Worm (Caenorhabditis elegans): Measurements from ENCODE around the gene daf-18.
"Not testable (repeated sequence)": the region's sequence is repeated elsewhere in the genome, so short reads cannot be mapped to it uniquely, and the experiment has no call there.

Gene daf-18

ce11 chrIV:388073-388472 lies 36.9 kb downstream of the daf-18 start, which contains the start of gene ssna-1:
TSS of gene ssna-1 (plus strand) at chrIV:388084.
- TF ChIP-seq nhr-77 (tag; optimal IDR thresholded peaks at IDR 0.05) (no peak), ceh-82 (tag; optimal IDR thresholded peaks at IDR 0.05) (no peak), sma-3 (GFP tag; optimal IDR thresholded peaks at IDR 0.05) (no peak), egl-27 (tag; optimal IDR thresholded peaks at IDR 0.05) (no peak), aly-2 (tag; optimal IDR thresholded peaks at IDR 0.05) (no peak), nhr-25 (tag; optimal IDR thresholded peaks at IDR 0.05) (no peak), ZK546.5 (tag; optimal IDR thresholded peaks at IDR 0.05) (no peak), unc-39 (tag; optimal IDR thresholded peaks at IDR 0.05) (no peak), nhr-12 (tag; optimal IDR thresholded peaks at IDR 0.05) (no peak), unc-62 (GFP tag; optimal IDR thresholded peaks at IDR 0.05) (no peak), alr-1 (tag; optimal IDR thresholded peaks at IDR 0.05) (no peak), nhr-23 (tag; optimal IDR thresholded peaks at IDR 0.05) (no peak), dmd-4 (tag; optimal IDR thresholded peaks at IDR 0.05) (no peak)

- TF ChIP-seq nhr-11 (tag; optimal IDR thresholded peaks at IDR 0.05) (no peak), F13H6.1 (tag; optimal IDR thresholded peaks at IDR 0.05) (no peak), lsy-2 (tag; optimal IDR thresholded peaks at IDR 0.05) (no peak)
Observed at ce11 chrIV:387283-388048, 37.5 kb downstream of the daf-18 start.

ce11 chrIV:386576-386975 lies 38.4 kb downstream of the daf-18 start, which contains the start of gene T07A9.14:
TSS of gene T07A9.14 (plus strand) at chrIV:386699.
- no peak for TF ChIP-seq ZK546.5 (tag; optimal IDR thresholded peaks at IDR 0.05)
- no peak for TF ChIP-seq gmeb-1 (tag; optimal IDR thresholded peaks at IDR 0.05)
- TF ChIP-seq crh-2 (tag; optimal IDR thresholded peaks at IDR 0.05), result no peak
- TF ChIP-seq lsy-2 (tag; optimal IDR thresholded peaks at IDR 0.05), result no peak
- TF ChIP-seq lin-11 (tag; optimal IDR thresholded peaks at IDR 0.05), result no peak
- TF ChIP-seq sma-3 (GFP tag; optimal IDR thresholded peaks at IDR 0.05), result no peak
- TF ChIP-seq nhr-6 (tag; optimal IDR thresholded peaks at IDR 0.05), result no peak
- no peak for TF ChIP-seq unc-62 (GFP tag; optimal IDR thresholded peaks at IDR 0.05)
- no peak for TF ChIP-seq mab-5 (tag; optimal IDR thresholded peaks at IDR 0.05)
- TF ChIP-seq F13H6.1 (tag; optimal IDR thresholded peaks at IDR 0.05), result no peak

ce11 chrIV:385150-385937 lies 39.6 kb downstream of the daf-18 start, which contains the start of gene rps-24:
TSS of gene rps-24 (plus strand) at chrIV:385887.
- peak; percentile 93 for TF ChIP-seq crh-2 (tag; optimal IDR thresholded peaks at IDR 0.05)
- TF ChIP-seq blmp-1 (tag; optimal IDR thresholded peaks at IDR 0.05; ENCODE audit: insufficient read depth), result peak; percentile 49
- TF ChIP-seq sma-9 (GFP tag; optimal IDR thresholded peaks at IDR 0.05), result peak; percentile 86
- not testable (repeated sequence) for TF ChIP-seq sma-9 (tag; optimal IDR thresholded peaks at IDR 0.05)
- TF ChIP-seq lin-11 (tag; optimal IDR thresholded peaks at IDR 0.05), result peak; percentile 60
- TF ChIP-seq nhr-6 (tag; optimal IDR thresholded peaks at IDR 0.05), result peak; percentile 80
- TF ChIP-seq Y55F3AM.14 (GFP tag; optimal IDR thresholded peaks at IDR 0.05), result peak; percentile 83
- TF ChIP-seq nhr-129 (tag; optimal IDR thresholded peaks at IDR 0.05), result peak; percentile 95
- peak; percentile 80 for TF ChIP-seq sem-4 (tag; optimal IDR thresholded peaks at IDR 0.05)
- peak; percentile 64 for TF ChIP-seq ztf-4 (tag; optimal IDR thresholded peaks at IDR 0.05)
- peak; percentile 51 for TF ChIP-seq ceh-82 (tag; optimal IDR thresholded peaks at IDR 0.05)
- TF ChIP-seq lsy-2 (tag; optimal IDR thresholded peaks at IDR 0.05), result peak; percentile 86 to 94
- peak; percentile 81 for TF ChIP-seq nhr-21 (tag; optimal IDR thresholded peaks at IDR 0.05)
- TF ChIP-seq ama-1 (optimal IDR thresholded peaks at IDR 0.05), result peak; percentile 15
- TF ChIP-seq nhr-77 (tag; optimal IDR thresholded peaks at IDR 0.05), result peak; percentile 28
- TF ChIP-seq unc-55 (GFP tag; optimal IDR thresholded peaks at IDR 0.05), result peak; percentile 97
- peak; percentile 64 for TF ChIP-seq snpc-4 (tag; optimal IDR thresholded peaks at IDR 0.05)
- peak; percentile 88 for TF ChIP-seq C34F6.9 (tag; optimal IDR thresholded peaks at IDR 0.05)
- TF ChIP-seq fos-1 (tag; optimal IDR thresholded peaks at IDR 0.05), result peak; percentile 76
- peak; percentile 94 for TF ChIP-seq F13H6.1 (tag; optimal IDR thresholded peaks at IDR 0.05)
- peak; percentile 86 for TF ChIP-seq R02D3.7 (tag; optimal IDR thresholded peaks at IDR 0.05)
- peak; percentile 81 for TF ChIP-seq nhr-25 (tag; optimal IDR thresholded peaks at IDR 0.05)
- TF ChIP-seq gmeb-1 (tag; optimal IDR thresholded peaks at IDR 0.05), result peak; percentile 80
- peak; percentile 87 for TF ChIP-seq mab-5 (tag; optimal IDR thresholded peaks at IDR 0.05)
- peak; percentile 0 to 38 for TF ChIP-seq mdl-1 (tag; optimal IDR thresholded peaks at IDR 0.05)
- peak; percentile 44 for TF ChIP-seq lin-39 (tag; optimal IDR thresholded peaks at IDR 0.05)
- peak; percentile 93 for TF ChIP-seq lin-13 (GFP tag; optimal IDR thresholded peaks at IDR 0.05)
- peak; percentile 65 for TF ChIP-seq ZK546.5 (tag; optimal IDR thresholded peaks at IDR 0.05)
- peak; percentile 53 for TF ChIP-seq zag-1 (tag; optimal IDR thresholded peaks at IDR 0.05)
- peak; percentile 97 for TF ChIP-seq sma-3 (GFP tag; optimal IDR thresholded peaks at IDR 0.05)
- TF ChIP-seq egl-27 (tag; optimal IDR thresholded peaks at IDR 0.05), result peak; percentile 69

All from whole organism, L2 larva.